Fruit fly (Drosophila melanogaster): ENCODE results near the gene CG6244.

The CG6244 gene

dm6 chr3L:15826985-15827635 is 19.0 kb downstream of the CG6244 start (continued):
- TF ChIP-seq CG17829 (tag; optimal IDR thresholded peaks at IDR 0.05) (peak; percentile 79), slbo (GFP tag; IDR thresholded peaks at IDR 0.05) (peak; percentile 61), CG1233 (GFP tag; optimal IDR thresholded peaks at IDR 0.05) (peak; percentile 84), fd3F (GFP tag; optimal IDR thresholded peaks at IDR 0.05) (peak; percentile 81), sqz (GFP tag; optimal IDR thresholded peaks at IDR 0.05) (peak; percentile 76), Doc2 (GFP tag; IDR thresholded peaks at IDR 0.05) (no peak), prd (optimal IDR thresholded peaks at IDR 0.05) (no peak), prd (GFP tag; IDR thresholded peaks at IDR 0.05) (peak; percentile 39; the same call in 1 of the 3 replicates), CG5245 (GFP tag; optimal IDR thresholded peaks at IDR 0.05) (peak; percentile 35), br (optimal IDR thresholded peaks at IDR 0.05) (no peak), Fer1 (GFP tag; optimal IDR thresholded peaks at IDR 0.05) (peak; percentile 93), crp (GFP tag; optimal IDR thresholded peaks at IDR 0.05) (peak in 1 of 2 experiments; percentile 0), D19A (tag; optimal IDR thresholded peaks at IDR 0.05) (peak; percentile 84), CG1832 (GFP tag; optimal IDR thresholded peaks at IDR 0.05) (no peak), Dfd (GFP tag; optimal IDR thresholded peaks at IDR 0.05) (no peak), jing (GFP tag; optimal IDR thresholded peaks at IDR 0.05) (no peak), CG15601 (tag; optimal IDR thresholded peaks at IDR 0.05) (peak; percentile 75), Hr3 (GFP tag; optimal IDR thresholded peaks at IDR 0.05) (peak; percentile 62), CG1603 (tag; optimal IDR thresholded peaks at IDR 0.05) (peak; percentile 53), Gsc (GFP tag; IDR thresholded peaks at IDR 0.05) (no peak), Doc3 (GFP tag; IDR thresholded peaks at IDR 0.05; ENCODE audit: partially characterized antibody) (no peak), pfk (GFP tag; optimal IDR thresholded peaks at IDR 0.05) (no peak), jigr1 (GFP tag; IDR thresholded peaks at IDR 0.05) (no peak), inv (GFP tag; IDR thresholded peaks at IDR 0.05; ENCODE audit: partially characterized antibody) (no peak), Abd-B (GFP tag; optimal IDR thresholded peaks at IDR 0.05) (peak; percentile 58), sens (GFP tag) (peak; percentile 74), gsb-n (tag; optimal IDR thresholded peaks at IDR 0.05) (peak; percentile 24), ham (GFP tag; IDR thresholded peaks at IDR 0.05) (no peak), CG1024 (GFP tag; IDR thresholded peaks at IDR 0.05) (no peak), CG7987 (GFP tag; optimal IDR thresholded peaks at IDR 0.05) (no peak), dpn (GFP tag; optimal IDR thresholded peaks at IDR 0.05) (peak; percentile 35 to 65), fd96Cb (tag; optimal IDR thresholded peaks at IDR 0.05) (peak; percentile 72), Ravus (GFP tag; IDR thresholded peaks at IDR 0.05) (no peak), Blimp-1 (GFP tag; optimal IDR thresholded peaks at IDR 0.05) (peak; percentile 71), Lhr (GFP tag; optimal IDR thresholded peaks at IDR 0.05) (no peak), CG10321 (GFP tag; IDR thresholded peaks at IDR 0.05) (no peak), bcd (GFP tag; optimal IDR thresholded peaks at IDR 0.05) (peak; percentile 70), Dbx (GFP tag; IDR thresholded peaks at IDR 0.05) (peak; percentile 68; the same call in 2 of the 3 replicates), CG7839 (tag; optimal IDR thresholded peaks at IDR 0.05) (peak; percentile 85), CG11093 (GFP tag; IDR thresholded peaks at IDR 0.05) (no peak), sug (tag; optimal IDR thresholded peaks at IDR 0.05) (peak; percentile 87), gcm2 (GFP tag; optimal IDR thresholded peaks at IDR 0.05) (peak; percentile 45), ato (GFP tag; IDR thresholded peaks at IDR 0.05; ENCODE audit: partially characterized antibody) (no peak), CG11456 (GFP tag; IDR thresholded peaks at IDR 0.05) (peak; percentile 77; the same call in 2 of the 3 replicates), disco-r (GFP tag; optimal IDR thresholded peaks at IDR 0.05) (no peak), CG8388 (GFP tag; optimal IDR thresholded peaks at IDR 0.05) (peak; percentile 63), tap (tag; optimal IDR thresholded peaks at IDR 0.05) (peak; percentile 69), Dip2 (GFP tag; IDR thresholded peaks at IDR 0.05) (no peak), yki (optimal IDR thresholded peaks at IDR 0.05) (no peak), CG7556 (GFP tag; optimal IDR thresholded peaks at IDR 0.05) (peak; percentile 93), CG2712 (tag; optimal IDR thresholded peaks at IDR 0.05) (peak; percentile 85)

Data from whole organism, embryonic.